Worm (Caenorhabditis elegans) whole organism, mixed stage, embryonic: ENCODE measurements around the gene B0252.11.
A peak's percentile ranks its signal among the peaks of the same experiment; 100 is the strongest.
"Not testable (repeated sequence)": the region's sequence is repeated elsewhere in the genome, so short reads cannot be mapped to it uniquely, and the experiment has no call there.

Experiments used
- M03D4.4 ChIP-seq: sonication (generic microtip); optimal IDR thresholded peaks from 2 replicates; lab custom pipeline; 2017; ENCODE audit warnings: mild to moderate bottlenecking, missing genetic modification characterization, missing compliant biosample characterization
- bed-3 ChIP-seq: fragments of 200-800 bp; sonication (Bioruptor generic); optimal IDR thresholded peaks from 3 replicates; lab custom pipeline; 2018; ENCODE audit warnings: mild to moderate bottlenecking, missing genetic modification characterization, moderate library complexity, missing compliant biosample characterization
- blmp-1 ChIP-seq: fragments of 150-350 bp; optimal IDR thresholded peaks from 2 replicates; lab custom pipeline; 2014; ENCODE audit warnings: missing biosample characterization, missing genetic modification characterization
- ceh-39 ChIP-seq: fragments of 150-350 bp; optimal IDR thresholded peaks from 2 replicates; lab custom pipeline; 2014; ENCODE audit warnings: missing biosample characterization, missing genetic modification characterization
- ceh-43 ChIP-seq: fragments of 200-800 bp; sonication (Bioruptor generic); optimal IDR thresholded peaks from 2 replicates; lab custom pipeline; 2018; ENCODE audit warnings: mild to moderate bottlenecking, missing genetic modification characterization, moderate library complexity, missing compliant biosample characterization
- ceh-83 ChIP-seq: fragments of 200-800 bp; sonication (Bioruptor generic); optimal IDR thresholded peaks from 2 replicates; lab custom pipeline; 2018; ENCODE audit warnings: mild to moderate bottlenecking, missing genetic modification characterization, missing compliant biosample characterization
- ces-1 ChIP-seq: fragments of 150-350 bp; optimal IDR thresholded peaks from 2 replicates; lab custom pipeline; 2014; ENCODE audit warnings: missing biosample characterization, missing genetic modification reagents, missing genetic modification characterization
- cnd-1 ChIP-seq: fragments of 200-800 bp; sonication (Bioruptor generic); optimal IDR thresholded peaks from 2 replicates; lab custom pipeline; 2018; ENCODE audit warnings: mild to moderate bottlenecking, missing genetic modification characterization, missing compliant biosample characterization
- drap-1 ChIP-seq: fragments of 200-800 bp; sonication (Bioruptor generic); optimal IDR thresholded peaks from 3 replicates; lab custom pipeline; 2018; ENCODE audit warnings: mild to moderate bottlenecking, missing genetic modification characterization, missing compliant biosample characterization
- elt-1 ChIP-seq: sonication (generic microtip); optimal IDR thresholded peaks from 2 replicates; lab custom pipeline; 2017; ENCODE audit warnings: missing genetic modification characterization, mild to moderate bottlenecking, missing compliant biosample characterization, antibody characterized with exemption, moderate library complexity, borderline replicate concordance; ENCODE audit not compliant: insufficient read depth
- elt-3 ChIP-seq: fragments of 150-350 bp; optimal IDR thresholded peaks from 2 replicates; lab custom pipeline; 2014; ENCODE audit warnings: missing biosample characterization, missing genetic modification characterization
- flh-1 ChIP-seq: fragments of 200-800 bp; sonication (Bioruptor generic); optimal IDR thresholded peaks from 2 replicates; lab custom pipeline; 2018; ENCODE audit warnings: mild to moderate bottlenecking, missing genetic modification characterization, moderate library complexity, missing compliant biosample characterization
- ham-2 ChIP-seq: fragments of 200-800 bp; sonication (Bioruptor generic); optimal IDR thresholded peaks from 2 replicates; lab custom pipeline; 2018; ENCODE audit warnings: mild to moderate bottlenecking, missing genetic modification characterization, missing compliant biosample characterization
- hlh-1 ChIP-seq: fragments of 150-350 bp; optimal IDR thresholded peaks from 2 replicates; lab custom pipeline; 2014; ENCODE audit warnings: missing biosample characterization, missing genetic modification reagents, missing genetic modification characterization
- lin-13 ChIP-seq: fragments of 150-350 bp; optimal IDR thresholded peaks from 2 replicates; lab custom pipeline; 2014; ENCODE audit warnings: missing biosample characterization, missing genetic modification characterization
- lin-32 ChIP-seq: fragments of 200-800 bp; sonication (Bioruptor generic); optimal IDR thresholded peaks from 2 replicates; lab custom pipeline; 2018; ENCODE audit warnings: mild to moderate bottlenecking, missing genetic modification characterization, missing compliant biosample characterization
- lsy-2 ChIP-seq: fragments of 150-350 bp; optimal IDR thresholded peaks from 2 replicates; lab custom pipeline; 2014; ENCODE audit warnings: missing biosample characterization, missing genetic modification characterization
- mab-5 ChIP-seq: fragments of 150-350 bp; optimal IDR thresholded peaks from 2 replicates; lab custom pipeline; 2014; ENCODE audit warnings: missing biosample characterization, missing genetic modification characterization
- mep-1 ChIP-seq: fragments of 150-350 bp; optimal IDR thresholded peaks from 2 replicates; lab custom pipeline; 2017; ENCODE audit warnings: missing biosample characterization, missing genetic modification reagents, missing genetic modification characterization, inconsistent platforms
- mls-2 ChIP-seq: sonication (generic microtip); optimal IDR thresholded peaks from 2 replicates; lab custom pipeline; 2016; ENCODE audit warnings: mild to moderate bottlenecking, missing genetic modification characterization, moderate library complexity, missing compliant biosample characterization
- nhr-12 ChIP-seq: fragments of 150-350 bp; optimal IDR thresholded peaks from 2 replicates; lab custom pipeline; 2014; ENCODE audit warnings: missing biosample characterization, missing genetic modification characterization
- nhr-2 ChIP-seq: fragments of 150-350 bp; optimal IDR thresholded peaks from 2 replicates; lab custom pipeline; 2014; ENCODE audit warnings: missing biosample characterization, missing genetic modification characterization
- nhr-237 ChIP-seq: fragments of 150-350 bp; optimal IDR thresholded peaks from 2 replicates; lab custom pipeline; 2014; ENCODE audit warnings: missing biosample characterization, missing genetic modification characterization
- nhr-28 ChIP-seq: fragments of 150-350 bp; optimal IDR thresholded peaks from 2 replicates; lab custom pipeline; 2014; ENCODE audit warnings: missing biosample characterization, missing genetic modification characterization
- nhr-76 ChIP-seq: sonication (generic microtip); optimal IDR thresholded peaks from 2 replicates; lab custom pipeline; 2017; ENCODE audit warnings: missing biosample characterization, missing genetic modification characterization
- pha-4 ChIP-seq: fragments of 150-350 bp; optimal IDR thresholded peaks from 2 replicates; lab custom pipeline; 2018; ENCODE audit warnings: missing biosample characterization, missing genetic modification reagents, missing genetic modification characterization
- sem-2 ChIP-seq: fragments of 200-800 bp; sonication (Bioruptor generic); optimal IDR thresholded peaks from 2 replicates; lab custom pipeline; 2018; ENCODE audit warnings: mild to moderate bottlenecking, missing genetic modification characterization, missing compliant biosample characterization
- snpc-4 ChIP-seq: fragments of 150-350 bp; optimal IDR thresholded peaks from 2 replicates; lab custom pipeline; 2014; ENCODE audit warnings: missing biosample characterization, missing genetic modification characterization
- sptf-1 ChIP-seq: sonication (generic microtip); optimal IDR thresholded peaks from 2 replicates; lab custom pipeline; 2017; ENCODE audit warnings: mild to moderate bottlenecking, missing genetic modification characterization, moderate library complexity, missing compliant biosample characterization
- tbx-8 ChIP-seq: fragments of 200-800 bp; sonication (Bioruptor generic); optimal IDR thresholded peaks from 2 replicates; lab custom pipeline; 2018; ENCODE audit warnings: mild to moderate bottlenecking, missing genetic modification characterization, moderate library complexity, missing compliant biosample characterization
- unc-120 ChIP-seq: sonication (generic microtip); optimal IDR thresholded peaks from 2 replicates; lab custom pipeline; 2017; ENCODE audit warnings: missing genetic modification characterization, missing compliant biosample characterization; ENCODE audit not compliant: poor library complexity, severe bottlenecking
- unc-39 ChIP-seq: fragments of 150-350 bp; optimal IDR thresholded peaks from 2 replicates; lab custom pipeline; 2014; ENCODE audit warnings: missing biosample characterization, missing genetic modification characterization
- unc-62 ChIP-seq: fragments of 150-350 bp; optimal IDR thresholded peaks from 2 replicates; lab custom pipeline; 2014; ENCODE audit warnings: missing biosample characterization, missing genetic modification reagents, missing genetic modification characterization
- zip-8 ChIP-seq: fragments of 150-350 bp; optimal IDR thresholded peaks from 2 replicates; lab custom pipeline; 2014; ENCODE audit warnings: missing biosample characterization, missing genetic modification characterization
- ztf-11 ChIP-seq: fragments of 150-350 bp; optimal IDR thresholded peaks from 2 replicates; lab custom pipeline; 2014; ENCODE audit warnings: missing biosample characterization, missing genetic modification characterization

Gene B0252.11

ce11 chrII:6907657-6908056, 10.0 kb downstream of the B0252.11 start, which contains the start of gene B0252.3:
Gene B0252.3 (minus strand): TSS chrII:6907757.
- not testable (repeated sequence) for TF ChIP-seq elt-3 (tag; lab: Kevin White, UChicago); flh-1 (GFP tag; lab: Kevin White, UChicago); zip-8 (tag; lab: Kevin White, UChicago)

ce11 chrII:6901795-6902194, 15.8 kb downstream of the B0252.11 start, which contains the start of gene psmd-9:
Gene psmd-9 (plus strand): TSS chrII:6902095.
- TF ChIP-seq nhr-28 (tag; lab: Kevin White, UChicago): no peak
- TF ChIP-seq nhr-76: no peak
- TF ChIP-seq mls-2: no peak
- TF ChIP-seq mab-5 (tag; lab: Kevin White, UChicago): no peak
- no peak for TF ChIP-seq nhr-237 (tag; lab: Kevin White, UChicago)
- TF ChIP-seq pha-4: no peak
- no peak for TF ChIP-seq blmp-1 (tag; lab: Kevin White, UChicago)
- TF ChIP-seq mep-1 (tag; lab: Kevin White, UChicago): no peak
- TF ChIP-seq zip-8 (tag; lab: Kevin White, UChicago): no peak
- no peak for TF ChIP-seq ceh-83 (GFP tag; lab: Kevin White, UChicago)
- TF ChIP-seq hlh-1 (tag; lab: Kevin White, UChicago): no peak
- no peak for TF ChIP-seq ceh-43 (GFP tag; lab: Kevin White, UChicago)
- TF ChIP-seq sem-2 (GFP tag; lab: Kevin White, UChicago): no peak
- no peak for TF ChIP-seq unc-120 (tag; lab: Kevin White, UChicago)
- TF ChIP-seq, all 35 proteins: peak for 0

DNA sequence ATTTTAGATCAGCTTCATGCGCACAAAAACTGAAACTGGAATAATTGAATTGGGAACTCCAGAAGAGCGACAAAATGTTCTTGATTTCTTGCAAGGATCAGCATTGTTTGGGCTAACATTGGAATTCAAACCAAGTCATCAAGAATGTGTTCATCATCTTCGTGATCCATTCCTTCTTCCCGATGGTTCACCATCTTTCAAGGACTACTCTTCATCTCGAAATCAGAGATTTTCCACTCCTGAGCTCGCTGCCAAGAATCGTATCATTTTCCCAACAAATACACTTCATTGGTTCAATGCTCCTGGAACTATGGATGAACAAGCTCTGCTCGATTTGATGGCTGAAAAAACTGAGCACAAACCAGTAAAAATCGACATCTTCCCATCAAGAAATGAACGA, 16.9 kb downstream of the B0252.11 start:
- no peak for TF ChIP-seq mep-1 (tag; lab: Kevin White, UChicago)
- no peak for TF ChIP-seq drap-1 (GFP tag; lab: Kevin White, UChicago)

ce11 chrII:6898017-6898779, 19.4 kb downstream of the B0252.11 start, which contains the start of gene hrpl-1:
Gene hrpl-1 (plus strand): TSS chrII:6898729.
- no peak for TF ChIP-seq hlh-1 (tag; lab: Kevin White, UChicago)
- no peak for TF ChIP-seq nhr-2 (tag; lab: Kevin White, UChicago)
- peak; percentile 73 for TF ChIP-seq M03D4.4 (tag; lab: Kevin White, UChicago)
- TF ChIP-seq mls-2: no peak
- TF ChIP-seq elt-1 (tag; lab: Kevin White, UChicago): no peak
- peak; percentile 62 for TF ChIP-seq ceh-83 (GFP tag; lab: Kevin White, UChicago)
- no peak for TF ChIP-seq ces-1 (GFP tag; lab: Kevin White, UChicago)
- TF ChIP-seq pha-4: no peak
- no peak for TF ChIP-seq drap-1 (GFP tag; lab: Kevin White, UChicago)
- no peak for TF ChIP-seq unc-62 (GFP tag; lab: Kevin White, UChicago)
- peak; percentile 76 for TF ChIP-seq sptf-1 (tag; lab: Kevin White, UChicago)
- TF ChIP-seq ztf-11 (tag; lab: Kevin White, UChicago): no peak
- peak; percentile 59 for TF ChIP-seq cnd-1
- peak; percentile 11 for TF ChIP-seq bed-3 (GFP tag; lab: Kevin White, UChicago)
- TF ChIP-seq unc-120 (tag; lab: Kevin White, UChicago): no peak
- TF ChIP-seq unc-39 (tag; lab: Kevin White, UChicago): no peak
- no peak for TF ChIP-seq mep-1 (tag; lab: Kevin White, UChicago)
- no peak for TF ChIP-seq flh-1 (GFP tag; lab: Kevin White, UChicago)
- no peak for TF ChIP-seq ceh-39 (tag; lab: Kevin White, UChicago)
- TF ChIP-seq elt-3 (tag; lab: Kevin White, UChicago): no peak
- peak; percentile 26 for TF ChIP-seq lsy-2 (tag; lab: Kevin White, UChicago)
- no peak for TF ChIP-seq nhr-76
- TF ChIP-seq sem-2 (GFP tag; lab: Kevin White, UChicago): peak; percentile 52
- TF ChIP-seq nhr-12: no peak
- TF ChIP-seq tbx-8 (GFP tag; lab: Kevin White, UChicago): peak; percentile 28
- TF ChIP-seq blmp-1 (tag; lab: Kevin White, UChicago): no peak
- no peak for TF ChIP-seq snpc-4
- TF ChIP-seq lin-32: peak; percentile 14
- TF ChIP-seq nhr-28 (tag; lab: Kevin White, UChicago): no peak
- TF ChIP-seq mab-5 (tag; lab: Kevin White, UChicago): no peak
- no peak for TF ChIP-seq ham-2 (GFP tag; lab: Kevin White, UChicago)
- no peak for TF ChIP-seq nhr-237 (tag; lab: Kevin White, UChicago)
- TF ChIP-seq ceh-43 (GFP tag; lab: Kevin White, UChicago): no peak
- TF ChIP-seq zip-8 (tag; lab: Kevin White, UChicago): no peak
- no peak for TF ChIP-seq lin-13 (tag; lab: Kevin White, UChicago)
